Worm (Caenorhabditis elegans) whole organism, late embryonic: Measurements from ENCODE around the gene C06E7.4.

Experiments used
- F13H6.1 ChIP-seq: sonication (generic microtip); optimal IDR thresholded peaks from 2 replicates; lab custom pipeline; 2016; ENCODE audit warnings: missing genetic modification characterization, missing compliant biosample characterization
- K02D7.2 ChIP-seq: sonication (generic microtip); optimal IDR thresholded peaks from 2 replicates; lab custom pipeline; 2017; ENCODE audit warnings: mild to moderate bottlenecking, missing genetic modification characterization, missing compliant biosample characterization
- K09A11.1 ChIP-seq: sonication (generic microtip); optimal IDR thresholded peaks from 2 replicates; lab custom pipeline; 2017; ENCODE audit warnings: antibody characterized with exemption, mild to moderate bottlenecking, missing genetic modification characterization, missing compliant biosample characterization; ENCODE audit not compliant: insufficient read depth
- Y22D7AL.16 ChIP-seq: sonication (generic microtip); optimal IDR thresholded peaks from 2 replicates; lab custom pipeline; 2016; ENCODE audit warnings: missing genetic modification characterization, missing compliant biosample characterization
- ahr-1 ChIP-seq: sonication (generic microtip); optimal IDR thresholded peaks from 2 replicates; lab custom pipeline; 2016; ENCODE audit warnings: missing genetic modification characterization, missing compliant biosample characterization
- ceh-14 ChIP-seq: sonication (generic microtip); optimal IDR thresholded peaks from 2 replicates; lab custom pipeline; 2016; ENCODE audit warnings: missing genotype, missing genetic modification characterization, missing compliant biosample characterization
- ceh-18 ChIP-seq: sonication (generic microtip); optimal IDR thresholded peaks from 2 replicates; lab custom pipeline; 2016; ENCODE audit warnings: missing genetic modification characterization, missing compliant biosample characterization
- ceh-19 ChIP-seq: fragments of 200-800 bp; sonication (Bioruptor generic); optimal IDR thresholded peaks from 2 replicates; lab custom pipeline; 2018; ENCODE audit warnings: mild to moderate bottlenecking, missing genetic modification characterization, missing compliant biosample characterization
- ceh-2 ChIP-seq: sonication (generic microtip); optimal IDR thresholded peaks from 2 replicates; lab custom pipeline; 2016; ENCODE audit warnings: missing genotype, missing genetic modification characterization, missing compliant biosample characterization
- ceh-22 ChIP-seq: sonication (generic microtip); optimal IDR thresholded peaks from 2 replicates; lab custom pipeline; 2017; ENCODE audit warnings: missing biosample characterization, missing genetic modification characterization
- ceh-24 ChIP-seq: sonication (generic microtip); optimal IDR thresholded peaks from 2 replicates; lab custom pipeline; 2016; ENCODE audit warnings: mild to moderate bottlenecking, missing genetic modification characterization, missing compliant biosample characterization
- ceh-30 ChIP-seq: fragments of 150-350 bp; optimal IDR thresholded peaks from 2 replicates; lab custom pipeline; 2014; ENCODE audit warnings: missing biosample characterization, missing genetic modification characterization
- ceh-31 ChIP-seq: sonication (generic microtip); optimal IDR thresholded peaks from 2 replicates; lab custom pipeline; 2016; ENCODE audit warnings: missing genetic modification characterization, missing compliant biosample characterization
- ceh-45 ChIP-seq: fragments of 200-800 bp; sonication (Bioruptor generic); IDR thresholded peaks from 2 replicates; pipeline ENCODE4 v1.3.6; 2022; ENCODE audit warnings: missing genetic modification reagents, missing genetic modification characterization, missing compliant biosample characterization
- ceh-6 ChIP-seq: fragments of 200-800 bp; sonication (Bioruptor generic); optimal IDR thresholded peaks from 2 replicates; lab custom pipeline; 2018; ENCODE audit warnings: mild to moderate bottlenecking, missing genetic modification characterization, missing compliant biosample characterization
- ceh-9 ChIP-seq: sonication (generic microtip); optimal IDR thresholded peaks from 2 replicates; lab custom pipeline; 2016; ENCODE audit warnings: mild to moderate bottlenecking, missing genetic modification characterization, inconsistent platforms, missing compliant biosample characterization
- dve-1 ChIP-seq: sonication (generic microtip); optimal IDR thresholded peaks from 2 replicates; lab custom pipeline; 2017; ENCODE audit warnings: antibody characterized with exemption, mild to moderate bottlenecking, missing genetic modification characterization, missing compliant biosample characterization
- elt-2 ChIP-seq: sonication (generic microtip); optimal IDR thresholded peaks from 2 replicates; lab custom pipeline; 2016; ENCODE audit warnings: missing genetic modification reagents, missing genetic modification characterization, missing compliant biosample characterization
- ets-4 ChIP-seq: sonication (generic microtip); optimal IDR thresholded peaks from 2 replicates; lab custom pipeline; 2016; ENCODE audit warnings: missing genetic modification characterization, missing compliant biosample characterization
- fkh-10 ChIP-seq: fragments of 150-350 bp; optimal IDR thresholded peaks from 2 replicates; lab custom pipeline; 2014; ENCODE audit warnings: missing biosample characterization, missing genetic modification reagents, missing genetic modification characterization
- hlh-13 ChIP-seq: fragments of 200-800 bp; sonication (Bioruptor generic); optimal IDR thresholded peaks from 2 replicates; lab custom pipeline; 2018; ENCODE audit warnings: mild to moderate bottlenecking, missing genetic modification characterization, missing compliant biosample characterization
- hlh-15 ChIP-seq: sonication (generic microtip); optimal IDR thresholded peaks from 2 replicates; lab custom pipeline; 2016; ENCODE audit warnings: missing genetic modification characterization, missing compliant biosample characterization
- hlh-30 ChIP-seq: sonication (generic microtip); optimal IDR thresholded peaks from 2 replicates; lab custom pipeline; 2017; ENCODE audit warnings: antibody characterized with exemption, missing genetic modification characterization, missing compliant biosample characterization; ENCODE audit not compliant: insufficient read depth
- hlh-6 ChIP-seq: sonication (generic microtip); optimal IDR thresholded peaks from 2 replicates; lab custom pipeline; 2016; ENCODE audit warnings: missing genotype, missing genetic modification characterization, missing compliant biosample characterization
- hlh-8 ChIP-seq: sonication (generic microtip); optimal IDR thresholded peaks from 2 replicates; lab custom pipeline; 2016; ENCODE audit warnings: missing genotype, missing genetic modification characterization, missing compliant biosample characterization
- madf-2 ChIP-seq: sonication (generic microtip); optimal IDR thresholded peaks from 2 replicates; lab custom pipeline; 2017; ENCODE audit warnings: missing genetic modification characterization, missing compliant biosample characterization
- mec-3 ChIP-seq: sonication (generic microtip); optimal IDR thresholded peaks from 2 replicates; lab custom pipeline; 2016; ENCODE audit warnings: borderline replicate concordance, missing genetic modification characterization, missing compliant biosample characterization
- nfya-1 ChIP-seq: sonication (generic microtip); optimal IDR thresholded peaks from 2 replicates; lab custom pipeline; 2017; ENCODE audit warnings: missing genetic modification characterization, mild to moderate bottlenecking, missing compliant biosample characterization, antibody characterized with exemption, moderate library complexity
- nhr-232 ChIP-seq: sonication (generic microtip); optimal IDR thresholded peaks from 2 replicates; lab custom pipeline; 2016; ENCODE audit warnings: missing genetic modification characterization, missing compliant biosample characterization
- npax-4 ChIP-seq: sonication (generic microtip); optimal IDR thresholded peaks from 2 replicates; lab custom pipeline; 2016; ENCODE audit warnings: missing genetic modification characterization, missing compliant biosample characterization
- odd-2 ChIP-seq: sonication (generic microtip); optimal IDR thresholded peaks from 2 replicates; lab custom pipeline; 2017; ENCODE audit warnings: antibody characterized with exemption, mild to moderate bottlenecking, missing genetic modification characterization, missing compliant biosample characterization
- pat-9 ChIP-seq: fragments of 200-800 bp; sonication (Bioruptor generic); optimal IDR thresholded peaks from 2 replicates; lab custom pipeline; 2018; ENCODE audit warnings: mild to moderate bottlenecking, missing genetic modification characterization, moderate library complexity, missing compliant biosample characterization
- pax-1 ChIP-seq: fragments of 150-350 bp; optimal IDR thresholded peaks from 2 replicates; lab custom pipeline; 2014; ENCODE audit warnings: missing biosample characterization, missing genetic modification characterization
- pha-2 ChIP-seq: sonication (generic microtip); optimal IDR thresholded peaks from 2 replicates; lab custom pipeline; 2017; ENCODE audit warnings: mild to moderate bottlenecking, missing genetic modification characterization, missing compliant biosample characterization
- pha-4 ChIP-seq: fragments of 150-350 bp; optimal IDR thresholded peaks from 2 replicates; lab custom pipeline; 2018; ENCODE audit warnings: missing biosample characterization, missing genetic modification reagents, missing genetic modification characterization
- ref-2 ChIP-seq: sonication (generic microtip); optimal IDR thresholded peaks from 2 replicates; lab custom pipeline; 2016; ENCODE audit warnings: missing genetic modification characterization, missing compliant biosample characterization
- rnt-1 ChIP-seq: sonication (generic microtip); optimal IDR thresholded peaks from 2 replicates; lab custom pipeline; 2016; ENCODE audit warnings: missing genetic modification characterization, missing compliant biosample characterization
- sdc-2 ChIP-seq: sonication (generic microtip); optimal IDR thresholded peaks from 2 replicates; lab custom pipeline; 2016; ENCODE audit warnings: missing genotype, missing genetic modification characterization, missing compliant biosample characterization
- sox-4 ChIP-seq: sonication (generic microtip); optimal IDR thresholded peaks from 2 replicates; lab custom pipeline; 2017; ENCODE audit warnings: mild to moderate bottlenecking, missing genetic modification characterization, inconsistent platforms, missing compliant biosample characterization
- tbx-7 ChIP-seq: sonication (generic microtip); optimal IDR thresholded peaks from 2 replicates; lab custom pipeline; 2016; ENCODE audit warnings: missing genotype, missing genetic modification characterization, missing compliant biosample characterization
- ttx-3 ChIP-seq: sonication (generic microtip); optimal IDR thresholded peaks from 2 replicates; lab custom pipeline; 2016; ENCODE audit warnings: missing genetic modification reagents, missing genetic modification characterization, missing compliant biosample characterization
- unc-3 ChIP-seq, 2 experiments: fragments of 200-800 bp in 1 of 2; sonication (Bioruptor generic) in 1 of 2; sonication (generic microtip) in 1 of 2; conservative IDR thresholded peaks in 1 of 2; optimal IDR thresholded peaks in 1 of 2; 2 replicates each; pipeline versions ENCODE4 v1.3.6 to Lab custom; 2016 to 2022; ENCODE audit warnings: missing compliant biosample characterization in 2 of 2, missing genetic modification characterization in 2 of 2, missing genetic modification reagents in 1 of 2
- unc-42 ChIP-seq: sonication (generic microtip); optimal IDR thresholded peaks from 2 replicates; lab custom pipeline; 2016; ENCODE audit warnings: missing genotype, missing genetic modification characterization, missing compliant biosample characterization
- unc-55 ChIP-seq: sonication (generic microtip); optimal IDR thresholded peaks from 2 replicates; lab custom pipeline; 2017; ENCODE audit warnings: missing biosample characterization, missing genetic modification reagents, missing genetic modification characterization
- zip-5 ChIP-seq: sonication (generic microtip); optimal IDR thresholded peaks from 2 replicates; lab custom pipeline; 2016; ENCODE audit warnings: missing genetic modification characterization, missing compliant biosample characterization

C06E7.4 gene

ce11 chrIV:5817459-5817858, 42.3 kb downstream of the C06E7.4 start:
- TF ChIP-seq ceh-19 (GFP tag; lab: Kevin White, UChicago) (no peak), hlh-13 (GFP tag; lab: Kevin White, UChicago) (no peak), nhr-232 (tag; lab: Kevin White, UChicago) (no peak), ceh-9 (tag; lab: Kevin White, UChicago) (no peak), hlh-6 (no peak), tbx-7 (tag; lab: Kevin White, UChicago) (no peak), elt-2 (tag; lab: Kevin White, UChicago) (peak; percentile 64), pha-4 (tag; lab: Kevin White, UChicago) (no peak), unc-42 (tag; lab: Kevin White, UChicago) (no peak), dve-1 (tag; lab: Kevin White, UChicago) (no peak), sox-4 (tag; lab: Kevin White, UChicago) (no peak), K02D7.2 (tag; lab: Kevin White, UChicago) (no peak), unc-55 (GFP tag; lab: Kevin White, UChicago) (peak; percentile 82), madf-2 (no peak), ceh-31 (tag; lab: Kevin White, UChicago) (no peak), ceh-2 (tag; lab: Kevin White, UChicago) (no peak), pax-1 (no peak), fkh-10 (GFP tag; lab: Kevin White, UChicago) (no peak), sdc-2 (tag; lab: Kevin White, UChicago) (no peak), Y22D7AL.16 (tag; lab: Kevin White, UChicago) (no peak), ceh-14 (tag; lab: Kevin White, UChicago) (no peak), zip-5 (no peak), pha-2 (tag; lab: Kevin White, UChicago) (no peak), F13H6.1 (tag; lab: Kevin White, UChicago) (peak; percentile 10), odd-2 (no peak), rnt-1 (tag; lab: Kevin White, UChicago) (peak; percentile 42), ceh-45 (GFP tag; lab: Robert Waterston, UW) (no peak), ttx-3 (tag; lab: Kevin White, UChicago) (no peak), nfya-1 (tag; lab: Kevin White, UChicago) (peak; percentile 47), unc-3 (GFP tag; conservative IDR thresholded peaks at IDR 0.05; lab: Robert Waterston, UW) (no peak), unc-3 (tag; optimal IDR thresholded peaks at IDR 0.05; lab: Kevin White, UChicago) (no peak), mec-3 (tag; lab: Kevin White, UChicago) (no peak), ceh-22 (tag; lab: Kevin White, UChicago) (no peak), ceh-18 (tag; lab: Kevin White, UChicago) (peak; percentile 59), K09A11.1 (tag; lab: Kevin White, UChicago) (no peak), ceh-30 (no peak), pat-9 (no peak), npax-4 (tag; lab: Kevin White, UChicago) (no peak), ahr-1 (no peak), hlh-8 (tag; lab: Kevin White, UChicago) (no peak), ceh-24 (tag; lab: Kevin White, UChicago) (no peak), hlh-15 (tag; lab: Kevin White, UChicago) (no peak), ref-2 (tag; lab: Kevin White, UChicago) (peak; percentile 9), ceh-6 (GFP tag; lab: Kevin White, UChicago) (no peak), ets-4 (tag; lab: Kevin White, UChicago) (no peak), hlh-30 (tag; lab: Kevin White, UChicago) (no peak)
- TF ChIP-seq, all 69 proteins: peak for 7
